Fruit fly (Drosophila melanogaster): ENCODE data around the gene CG1090.

Gene CG1090

DNA sequence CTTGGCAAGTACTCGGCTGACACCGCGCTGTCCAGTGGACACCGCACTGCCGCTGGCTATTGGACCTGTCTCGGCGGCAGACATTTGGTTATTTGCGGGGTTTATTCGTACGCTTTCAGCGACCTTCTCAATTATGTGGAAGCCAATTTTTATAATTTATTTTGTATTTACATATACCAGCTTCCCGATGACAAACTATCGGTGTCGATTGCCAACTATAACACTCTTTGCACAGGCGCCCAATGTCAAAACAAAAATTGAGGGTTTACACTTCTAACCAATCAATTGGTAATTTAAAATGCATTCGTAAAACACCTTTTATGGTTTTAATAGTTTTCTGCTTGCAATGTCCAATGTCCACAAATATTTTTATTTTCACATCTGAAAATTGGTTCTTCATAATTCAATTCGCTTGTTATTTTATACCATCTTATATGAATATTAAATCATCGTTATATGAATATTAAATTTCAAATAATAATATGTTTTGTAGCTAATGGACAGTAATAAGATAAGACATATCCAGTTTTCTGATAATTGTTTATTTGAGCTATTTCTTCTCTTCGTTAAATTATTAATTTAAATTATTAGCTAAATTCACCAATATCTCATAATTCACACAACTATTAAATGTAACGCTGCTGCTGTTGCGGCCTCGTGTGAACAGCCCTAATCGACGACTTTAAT lies 40.3 kb downstream of the CG1090 start (continued):
- TF ChIP-seq CG11762 (GFP tag; optimal IDR thresholded peaks at IDR 0.05; ENCODE audit: insufficient read depth) = no peak
- peak; percentile 5 for TF ChIP-seq topi (GFP tag; optimal IDR thresholded peaks at IDR 0.05)
- peak; percentile 33 for TF ChIP-seq achi (GFP tag; optimal IDR thresholded peaks at IDR 0.05)
- peak; percentile 14 for TF ChIP-seq CG10631 (GFP tag; optimal IDR thresholded peaks at IDR 0.05)
- peak; percentile 7 for TF ChIP-seq Ets96B (tag; optimal IDR thresholded peaks at IDR 0.05)
- TF ChIP-seq CG11902 (GFP tag; optimal IDR thresholded peaks at IDR 0.05) = no peak
- peak; percentile 2 for TF ChIP-seq esn (GFP tag; optimal IDR thresholded peaks at IDR 0.05)
- peak; percentile 32 for TF ChIP-seq Ets21C (GFP tag; optimal IDR thresholded peaks at IDR 0.05)
- peak; percentile 19 for TF ChIP-seq Sox15 (GFP tag; optimal IDR thresholded peaks at IDR 0.05)
- peak; percentile 40 for TF ChIP-seq CG3032 (tag; optimal IDR thresholded peaks at IDR 0.05)
- peak; percentile 30 for TF ChIP-seq cyc (GFP tag; optimal IDR thresholded peaks at IDR 0.05)
- peak; percentile 30 for TF ChIP-seq Hr39 (GFP tag; optimal IDR thresholded peaks at IDR 0.05)
- no peak for TF ChIP-seq Gug (GFP tag; IDR thresholded peaks at IDR 0.05)
- no peak for TF ChIP-seq CG15336 (GFP tag; IDR thresholded peaks at IDR 0.05)
- no peak for TF ChIP-seq CG7368 (GFP tag; optimal IDR thresholded peaks at IDR 0.05)
- no peak for TF ChIP-seq CG6854 (GFP tag; optimal IDR thresholded peaks at IDR 0.05)
- TF ChIP-seq CG3919 (GFP tag; optimal IDR thresholded peaks at IDR 0.05) = no peak
- TF ChIP-seq CG4318 (GFP tag; optimal IDR thresholded peaks at IDR 0.05) = peak; percentile 29
- no peak for TF ChIP-seq CG8119 (GFP tag; IDR thresholded peaks at IDR 0.05)
- peak; percentile 47 for TF ChIP-seq CG31627 (GFP tag; optimal IDR thresholded peaks at IDR 0.05)
- TF ChIP-seq CG6792 (GFP tag; optimal IDR thresholded peaks at IDR 0.05) = no peak
- TF ChIP-seq CG34406 (GFP tag; optimal IDR thresholded peaks at IDR 0.05) = no peak
- TF ChIP-seq fkh (GFP tag; optimal IDR thresholded peaks at IDR 0.05) = peak; percentile 66
- no peak for TF ChIP-seq vri (GFP tag; optimal IDR thresholded peaks at IDR 0.05)
- no peak for TF ChIP-seq CG6163 (GFP tag; IDR thresholded peaks at IDR 0.05)
- TF ChIP-seq salr (GFP tag; optimal IDR thresholded peaks at IDR 0.05) = peak in 1 of 2 experiments; percentile 52
- TF ChIP-seq dac (GFP tag; optimal IDR thresholded peaks at IDR 0.05) = no peak
- TF ChIP-seq dsx (GFP tag; optimal IDR thresholded peaks at IDR 0.05; ENCODE audit: poor library complexity, severe bottlenecking) = no peak

DNA sequence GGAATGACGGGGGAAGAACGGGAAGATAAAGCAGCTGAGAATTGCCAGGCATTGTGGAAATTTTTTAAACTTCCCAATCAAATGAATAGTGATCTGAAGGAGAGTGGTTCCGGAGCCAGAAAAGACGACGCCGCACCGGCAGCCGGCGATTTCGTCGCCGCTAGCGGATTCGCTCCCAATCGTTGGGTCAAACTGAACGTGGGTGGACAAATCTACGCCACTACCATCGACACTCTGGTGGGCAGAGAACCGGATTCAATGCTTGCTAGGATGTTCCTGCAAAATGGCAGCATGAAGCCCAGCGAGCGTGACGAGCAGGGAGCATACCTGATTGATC lies 40.8 kb downstream of the CG1090 start, which contains the start of gene CG14647:
Gene CG14647, plus strand, starts transcription at position 14 of the 337 bp plus-strand sequence.
- TF ChIP-seq Lpt (GFP tag; optimal IDR thresholded peaks at IDR 0.05) (no peak), fd59A (GFP tag; optimal IDR thresholded peaks at IDR 0.05) (no peak), eg (GFP tag; IDR thresholded peaks at IDR 0.05) (no peak), spab (GFP tag; optimal IDR thresholded peaks at IDR 0.05) (no peak), CG11294 (GFP tag; IDR thresholded peaks at IDR 0.05) (no peak), dsx (GFP tag; optimal IDR thresholded peaks at IDR 0.05; ENCODE audit: poor library complexity, severe bottlenecking) (no peak), CG1621 (tag; optimal IDR thresholded peaks at IDR 0.05) (no peak), cyc (GFP tag; optimal IDR thresholded peaks at IDR 0.05) (no peak), CG3919 (GFP tag; optimal IDR thresholded peaks at IDR 0.05) (no peak), CG6854 (GFP tag; optimal IDR thresholded peaks at IDR 0.05) (no peak), ss (GFP tag; optimal IDR thresholded peaks at IDR 0.05) (no peak), CG32006 (GFP tag; optimal IDR thresholded peaks at IDR 0.05) (no peak), fkh (GFP tag; optimal IDR thresholded peaks at IDR 0.05) (no peak), fd85E (GFP tag; optimal IDR thresholded peaks at IDR 0.05) (no peak), CG10669 (GFP tag; optimal IDR thresholded peaks at IDR 0.05) (no peak), Sox14 (GFP tag; optimal IDR thresholded peaks at IDR 0.05) (no peak)

Measured in whole organism, prepupa.